Fruit fly (Drosophila melanogaster) whole organism, wandering third instar larva: Measurements from ENCODE around the gene Eno.

Experiments used
- CG32264 ChIP-seq: fragments of 200-800 bp; sonication (Bioruptor generic); optimal IDR thresholded peaks from 2 replicates; lab custom pipeline; 2016; ENCODE audit warnings: missing biosample characterization, missing genetic modification characterization
- HLH106 ChIP-seq: fragments of 200-800 bp; optimal IDR thresholded peaks from 3 replicates; lab custom pipeline; 2019; ENCODE audit warnings: missing biosample characterization, mild to moderate bottlenecking, missing genetic modification characterization, moderate library complexity
- Jra ChIP-seq: sonication (Bioruptor generic); optimal IDR thresholded peaks from 2 replicates; lab custom pipeline; 2016; ENCODE audit warnings: missing biosample characterization, missing genetic modification characterization
- OdsH ChIP-seq: fragments of 200-800 bp; sonication (Bioruptor generic); optimal IDR thresholded peaks from 2 replicates; lab custom pipeline; 2016; ENCODE audit warnings: missing biosample characterization, mild to moderate bottlenecking, missing genetic modification characterization
- Sp1 ChIP-seq: fragments of 200-800 bp; sonication (Bioruptor generic); optimal IDR thresholded peaks from 3 replicates; lab custom pipeline; 2019; ENCODE audit warnings: missing biosample characterization, mild to moderate bottlenecking, missing genetic modification characterization, moderate library complexity
- brk ChIP-seq: fragments of 200-800 bp; sonication (Bioruptor generic); optimal IDR thresholded peaks from 2 replicates; lab custom pipeline; 2016; ENCODE audit warnings: missing biosample characterization, mild to moderate bottlenecking, missing genetic modification characterization
- dmrt93B ChIP-seq: fragments of 200-800 bp; sonication (Bioruptor generic); optimal IDR thresholded peaks from 2 replicates; lab custom pipeline; 2018; ENCODE audit warnings: missing biosample characterization, mild to moderate bottlenecking, missing genetic modification characterization
- dsf ChIP-seq: sonication (Bioruptor generic); optimal IDR thresholded peaks from 2 replicates; lab custom pipeline; 2016; ENCODE audit warnings: missing biosample characterization, missing genetic modification characterization, borderline replicate concordance
- pan ChIP-seq: fragments of >200 bp; optimal IDR thresholded peaks from 2 replicates; lab custom pipeline; 2017
- woc ChIP-seq: sonication (Bioruptor generic); optimal IDR thresholded peaks from 2 replicates; lab custom pipeline; 2016; ENCODE audit warnings: missing biosample characterization, mild to moderate bottlenecking, missing genetic modification characterization

dm6 chr2L:1756351-1756750 is 26.9 kb upstream of the Eno start, which contains the start of gene Gr22f:
- TF ChIP-seq dmrt93B (GFP tag; lab: Kevin White, UChicago) (no peak), CG32264 (GFP tag; lab: Kevin White, UChicago) (no peak), Sp1 (GFP tag; lab: Kevin White, UChicago) (no peak), HLH106 (no peak), pan (lab: Kevin White, UChicago) (no peak), dsf (GFP tag; lab: Kevin White, UChicago) (no peak), brk (GFP tag; lab: Kevin White, UChicago) (no peak), woc (no peak), Jra (GFP tag; lab: Kevin White, UChicago) (no peak), OdsH (no peak)
